Fruit fly (Drosophila melanogaster) whole organism, embryonic: Measurements from ENCODE around the gene CG18131.
A peak's percentile ranks its signal among the peaks of the same experiment; 100 is the strongest.

Source experiments
- B-H1 ChIP-seq: fragments of 200-800 bp; sonication (Bioruptor generic); IDR thresholded peaks from 3 replicates; pipeline ENCODE4 v1.3.6; 2022; ENCODE audit warnings: missing biosample characterization, missing genetic modification characterization
- Blimp-1 ChIP-seq: fragments of 200-800 bp; sonication (Bioruptor generic); optimal IDR thresholded peaks from 3 replicates; lab custom pipeline; 2018; ENCODE audit warnings: missing biosample characterization, missing genetic modification characterization, mild to moderate bottlenecking, moderate library complexity, missing genetic modification reagents
- C15 ChIP-seq: fragments of 200-800 bp; sonication (Bioruptor generic); IDR thresholded peaks from 3 replicates; pipeline ENCODE4 v1.3.6; 2022; ENCODE audit warnings: missing biosample characterization, missing genetic modification characterization
- CG10209 ChIP-seq: fragments of 200-800 bp; sonication (Bioruptor generic); optimal IDR thresholded peaks from 3 replicates; lab custom pipeline; 2017; ENCODE audit warnings: missing biosample characterization, mild to moderate bottlenecking, missing genetic modification characterization, missing genetic modification reagents
- CG11398 ChIP-seq: fragments of 200-800 bp; sonication (Bioruptor generic); optimal IDR thresholded peaks from 2 replicates; lab custom pipeline; 2016; ENCODE audit warnings: missing biosample characterization, missing genetic modification characterization
- CG13775 ChIP-seq: fragments of 200-800 bp; sonication (Bioruptor generic); optimal IDR thresholded peaks from 3 replicates; lab custom pipeline; 2017; ENCODE audit warnings: missing biosample characterization, mild to moderate bottlenecking, missing genetic modification characterization
- CG13894 ChIP-seq: fragments of 200-800 bp; sonication (Bioruptor generic); optimal IDR thresholded peaks from 3 replicates; lab custom pipeline; 2018; ENCODE audit warnings: missing biosample characterization, mild to moderate bottlenecking, missing genetic modification characterization, moderate library complexity
- CG14014 ChIP-seq: fragments of 200-800 bp; sonication (Bioruptor generic); IDR thresholded peaks from 2 replicates; pipeline ENCODE4 v1.3.6; 2022; ENCODE audit warnings: missing biosample characterization, missing genetic modification characterization
- CG14050 ChIP-seq: fragments of 200-800 bp; sonication (Bioruptor generic); IDR thresholded peaks from 3 replicates; pipeline ENCODE4 v1.3.6; 2022; ENCODE audit warnings: missing biosample characterization, missing genetic modification characterization
- CG15601 ChIP-seq: fragments of 200-800 bp; sonication (Bioruptor generic); optimal IDR thresholded peaks from 3 replicates; lab custom pipeline; 2019; ENCODE audit warnings: missing biosample characterization, mild to moderate bottlenecking, missing genetic modification characterization, moderate library complexity
- CG17612 ChIP-seq: fragments of 200-800 bp; sonication (Bioruptor generic); IDR thresholded peaks from 2 replicates; pipeline ENCODE4 v1.3.6; 2022; ENCODE audit warnings: missing biosample characterization, missing genetic modification characterization
- CG18764 ChIP-seq: fragments of 200-800 bp; sonication (Bioruptor generic); optimal IDR thresholded peaks from 3 replicates; lab custom pipeline; 2016; ENCODE audit warnings: missing biosample characterization, missing genetic modification characterization
- CG2199 ChIP-seq: fragments of 200-800 bp; sonication (Bioruptor generic); IDR thresholded peaks from 3 replicates; pipeline ENCODE4 v1.3.6; 2022; ENCODE audit warnings: missing biosample characterization, missing genetic modification characterization
- CG31365 ChIP-seq: fragments of 200-800 bp; sonication (Bioruptor generic); optimal IDR thresholded peaks from 2 replicates; lab custom pipeline; 2018; ENCODE audit warnings: missing biosample characterization, mild to moderate bottlenecking, missing genetic modification characterization
- CG32532 ChIP-seq: fragments of 200-800 bp; sonication (Bioruptor generic); IDR thresholded peaks from 2 replicates; pipeline ENCODE4 v1.3.6; 2022; ENCODE audit warnings: missing biosample characterization, missing genetic modification characterization
- CG32767 ChIP-seq: fragments of 200-800 bp; sonication (Bioruptor generic); IDR thresholded peaks from 2 replicates; pipeline ENCODE4 v1.3.6; 2022; ENCODE audit warnings: missing biosample characterization, missing genetic modification characterization
- CG42726 ChIP-seq: fragments of 200-800 bp; sonication (Bioruptor generic); IDR thresholded peaks from 2 replicates; pipeline ENCODE4 v1.3.6; 2022; ENCODE audit warnings: missing biosample characterization, missing genetic modification characterization; ENCODE audit not compliant: partially characterized antibody
- CG4328 ChIP-seq: fragments of 200-800 bp; sonication (Bioruptor generic); optimal IDR thresholded peaks from 3 replicates; lab custom pipeline; 2017; ENCODE audit warnings: missing biosample characterization, missing genetic modification reagents, missing genetic modification characterization
- CG4820 ChIP-seq: fragments of 200-800 bp; sonication (Bioruptor generic); optimal IDR thresholded peaks from 3 replicates; lab custom pipeline; 2016; ENCODE audit warnings: missing biosample characterization, missing genetic modification characterization
- CG5953 ChIP-seq: fragments of 200-800 bp; sonication (Bioruptor generic); IDR thresholded peaks from 2 replicates; pipeline ENCODE4 v1.3.6; 2022; ENCODE audit warnings: missing biosample characterization, missing genetic modification characterization
- CG6654 ChIP-seq: fragments of 200-800 bp; sonication (Bioruptor generic); optimal IDR thresholded peaks from 2 replicates; lab custom pipeline; 2017; ENCODE audit warnings: missing biosample characterization, mild to moderate bottlenecking, missing genetic modification characterization
- CG8359 ChIP-seq: fragments of 200-800 bp; sonication (Bioruptor generic); optimal IDR thresholded peaks from 2 replicates; lab custom pipeline; 2017; ENCODE audit warnings: missing biosample characterization, mild to moderate bottlenecking, missing genetic modification characterization, borderline replicate concordance
- Fer3 ChIP-seq: fragments of 200-800 bp; sonication (Bioruptor generic); optimal IDR thresholded peaks from 2 replicates; lab custom pipeline; 2018; ENCODE audit warnings: missing biosample characterization, mild to moderate bottlenecking, missing genetic modification characterization, moderate library complexity
- Hr39 ChIP-seq: fragments of >200 bp; optimal IDR thresholded peaks from 2 replicates; lab custom pipeline; 2017
- Hsf ChIP-seq: fragments of 200-800 bp; sonication (Bioruptor generic); optimal IDR thresholded peaks from 3 replicates; lab custom pipeline; 2016; ENCODE audit warnings: missing biosample characterization, missing genetic modification characterization
- Kr ChIP-seq: fragments of 200-800 bp; sonication (Bioruptor generic); optimal IDR thresholded peaks from 2 replicates; lab custom pipeline; 2017; ENCODE audit warnings: missing biosample characterization, mild to moderate bottlenecking, missing genetic modification characterization
- MESR4 ChIP-seq: fragments of 200-800 bp; sonication (Bioruptor generic); optimal IDR thresholded peaks from 2 replicates; lab custom pipeline; 2018; ENCODE audit warnings: missing biosample characterization, mild to moderate bottlenecking, missing genetic modification characterization, moderate library complexity
- Med ChIP-seq: fragments of 200-800 bp; sonication (Bioruptor generic); peaks from one replicate; lab custom pipeline; 2016; ENCODE audit warnings: missing biosample characterization, missing genetic modification characterization, mild to moderate bottlenecking, inconsistent platforms, moderate library complexity
- NC2α ChIP-seq: fragments of 200-800 bp; sonication (Bioruptor generic); optimal IDR thresholded peaks from 2 replicates; lab custom pipeline; 2016; ENCODE audit warnings: missing biosample characterization, missing genetic modification characterization
- NfI ChIP-seq: fragments of 200-800 bp; sonication (Bioruptor generic); optimal IDR thresholded peaks from 3 replicates; lab custom pipeline; 2018; ENCODE audit warnings: missing biosample characterization, mild to moderate bottlenecking, missing genetic modification characterization, moderate library complexity
- Rfx ChIP-seq: fragments of 200-800 bp; sonication (Bioruptor generic); IDR thresholded peaks from 2 replicates; pipeline ENCODE4 v1.3.6; 2022; ENCODE audit warnings: missing biosample characterization, missing genetic modification characterization
- TFAM ChIP-seq: fragments of 200-800 bp; sonication (Bioruptor generic); optimal IDR thresholded peaks from 2 replicates; lab custom pipeline; 2017; ENCODE audit warnings: missing biosample characterization, missing genetic modification characterization, inconsistent platforms
- YL-1 ChIP-seq: fragments of 200-800 bp; sonication (Bioruptor generic); optimal IDR thresholded peaks from 3 replicates; lab custom pipeline; 2017; ENCODE audit warnings: missing biosample characterization, mild to moderate bottlenecking, missing genetic modification characterization
- abd-A ChIP-seq: fragments of 200-800 bp; sonication (Bioruptor generic); optimal IDR thresholded peaks from 3 replicates; lab custom pipeline; 2019; ENCODE audit warnings: missing biosample characterization, mild to moderate bottlenecking, missing genetic modification characterization, moderate library complexity
- cg ChIP-seq: fragments of 200-800 bp; sonication (Bioruptor generic); optimal IDR thresholded peaks from 3 replicates; lab custom pipeline; 2019; ENCODE audit warnings: missing biosample characterization, mild to moderate bottlenecking, missing genetic modification characterization, moderate library complexity
- chif ChIP-seq, 2 experiments: fragments of 200-800 bp; sonication (Bioruptor generic); optimal IDR thresholded peaks; 3 replicates each; lab custom pipeline; 2016; ENCODE audit warnings: missing biosample characterization in 2 of 2, missing genetic modification characterization in 2 of 2
- chm ChIP-seq: fragments of 200-800 bp; sonication (Bioruptor generic); IDR thresholded peaks from 2 replicates; pipeline ENCODE4 v1.3.6; 2022; ENCODE audit warnings: missing biosample characterization, missing genetic modification characterization
- ci ChIP-seq: fragments of 200-800 bp; sonication (Bioruptor generic); IDR thresholded peaks from 3 replicates; pipeline ENCODE4 v1.3.6; 2022; ENCODE audit warnings: missing biosample characterization, missing genetic modification characterization
- dpn ChIP-seq, 2 experiments: fragments of 200-800 bp; sonication (Bioruptor generic); optimal IDR thresholded peaks; 3 replicates each; lab custom pipeline; 2016; ENCODE audit warnings: missing biosample characterization in 2 of 2, missing genetic modification characterization in 2 of 2
- fu2 ChIP-seq: fragments of 200-800 bp; sonication (Bioruptor generic); optimal IDR thresholded peaks from 2 replicates; lab custom pipeline; 2016; ENCODE audit warnings: missing biosample characterization, missing genetic modification characterization
- grn ChIP-seq: fragments of 200-800 bp; sonication (Bioruptor generic); optimal IDR thresholded peaks from 3 replicates; lab custom pipeline; 2017; ENCODE audit warnings: missing biosample characterization, missing genetic modification characterization
- gsb ChIP-seq: fragments of 200-800 bp; sonication (Bioruptor generic); IDR thresholded peaks from 2 replicates; pipeline ENCODE4 v1.3.6; 2022; ENCODE audit warnings: missing biosample characterization, missing genetic modification characterization
- kni ChIP-seq: fragments of 200-800 bp; sonication (Bioruptor generic); optimal IDR thresholded peaks from 3 replicates; lab custom pipeline; 2017; ENCODE audit warnings: mild to moderate bottlenecking, missing biosample characterization, missing genetic modification reagents, missing genetic modification characterization
- lilli ChIP-seq: fragments of 200-800 bp; sonication (Bioruptor generic); optimal IDR thresholded peaks from 3 replicates; lab custom pipeline; 2016; ENCODE audit warnings: missing biosample characterization, missing genetic modification characterization
- oc ChIP-seq: fragments of 200-800 bp; sonication (Bioruptor generic); optimal IDR thresholded peaks from 2 replicates; lab custom pipeline; 2018; ENCODE audit warnings: missing biosample characterization, mild to moderate bottlenecking, missing genetic modification characterization, moderate library complexity
- org-1 ChIP-seq: fragments of 200-800 bp; sonication (Bioruptor generic); optimal IDR thresholded peaks from 2 replicates; lab custom pipeline; 2017; ENCODE audit warnings: missing biosample characterization, missing genetic modification characterization
- pita ChIP-seq: fragments of 200-800 bp; sonication (Bioruptor generic); optimal IDR thresholded peaks from 2 replicates; lab custom pipeline; 2017; ENCODE audit warnings: missing biosample characterization, mild to moderate bottlenecking, missing genetic modification characterization
- pros ChIP-seq: fragments of 200-800 bp; sonication (Bioruptor generic); optimal IDR thresholded peaks from 3 replicates; lab custom pipeline; 2019; ENCODE audit warnings: missing biosample characterization, mild to moderate bottlenecking, missing genetic modification characterization, moderate library complexity
- so ChIP-seq: fragments of 200-800 bp; sonication (Bioruptor generic); IDR thresholded peaks from 3 replicates; pipeline ENCODE4 v1.3.6; 2022; ENCODE audit warnings: missing biosample characterization, missing genetic modification characterization
- sob ChIP-seq: fragments of 200-800 bp; sonication (Bioruptor generic); IDR thresholded peaks from 2 replicates; pipeline ENCODE4 v1.3.6; 2022; ENCODE audit warnings: missing biosample characterization, missing genetic modification characterization
- sqz ChIP-seq: fragments of 200-800 bp; sonication (Bioruptor generic); optimal IDR thresholded peaks from 3 replicates; lab custom pipeline; 2018; ENCODE audit warnings: missing biosample characterization, mild to moderate bottlenecking, missing genetic modification characterization
- zfh2 ChIP-seq: fragments of 200-800 bp; sonication (Bioruptor generic); optimal IDR thresholded peaks from 2 replicates; lab custom pipeline; 2016; ENCODE audit warnings: missing biosample characterization, missing genetic modification characterization

CG18131 gene

dm6 chr2L:1463362-1463908, 37.0 kb downstream of the CG18131 start (continued):
- no peak for TF ChIP-seq YL-1 (GFP tag; lab: Kevin White, UChicago)
- TF ChIP-seq org-1 = no peak
- no peak for TF ChIP-seq Rfx (GFP tag; lab: Robert Waterston, UW)
- TF ChIP-seq Fer3 (tag; lab: Kevin White, UChicago) = no peak
- TF ChIP-seq C15 (GFP tag; lab: Robert Waterston, UW) = no peak
- no peak for TF ChIP-seq CG13894 (tag; lab: Kevin White, UChicago)
- no peak for TF ChIP-seq NC2α (GFP tag; lab: Kevin White, UChicago)
- TF ChIP-seq so (GFP tag; lab: Robert Waterston, UW) = 0 out of 3 replicates have a peak, but pooled peaks have one; percentile 11
- TF ChIP-seq CG17612 (GFP tag; lab: Robert Waterston, UW) = no peak
- TF ChIP-seq CG15601 (tag; lab: Kevin White, UChicago) = no peak
- TF ChIP-seq Hsf (GFP tag; lab: Kevin White, UChicago) = no peak
- TF ChIP-seq Kr (GFP tag; lab: Kevin White, UChicago) = peak; percentile 9
- no peak for TF ChIP-seq lilli (GFP tag; lab: Kevin White, UChicago)
- no peak for TF ChIP-seq CG32532 (GFP tag; lab: Robert Waterston, UW)
- TF ChIP-seq CG11398 (GFP tag; lab: Kevin White, UChicago) = no peak
- TF ChIP-seq MESR4 = no peak
- no peak for TF ChIP-seq sqz (GFP tag; lab: Kevin White, UChicago)
- no peak for TF ChIP-seq CG13775 (GFP tag; lab: Kevin White, UChicago)
- no peak for TF ChIP-seq CG4328
- peak; percentile 32 for TF ChIP-seq pros
- no peak for TF ChIP-seq CG10209
- peak; percentile 62 for TF ChIP-seq abd-A (tag; lab: Kevin White, UChicago)
- TF ChIP-seq CG6654 = no peak
- TF ChIP-seq chm (GFP tag; lab: Robert Waterston, UW) = no peak
- no peak for TF ChIP-seq gsb
- TF ChIP-seq CG2199 (GFP tag; lab: Robert Waterston, UW) = peak; percentile 73; the same call in 1 of the 3 replicates
- no peak for TF ChIP-seq CG42726
- peak; percentile 88 for TF ChIP-seq kni
- no peak for TF ChIP-seq Med (GFP tag; lab: Kevin White, UChicago)
- no peak for TF ChIP-seq Hr39 (lab: Kevin White, UChicago)
- TF ChIP-seq CG32767 (GFP tag; lab: Robert Waterston, UW) = no peak
- TF ChIP-seq chif (GFP tag; optimal IDR thresholded peaks at IDR 0.05; lab: Kevin White, UChicago) = no peak
- TF ChIP-seq oc (tag; lab: Kevin White, UChicago) = peak; percentile 19
- no peak for TF ChIP-seq dpn (GFP tag; optimal IDR thresholded peaks at IDR 0.05; lab: Kevin White, UChicago)
- no peak for TF ChIP-seq CG5953 (GFP tag; lab: Robert Waterston, UW)
- TF ChIP-seq ci (GFP tag; lab: Robert Waterston, UW) = 0 out of 3 replicates have a peak, but pooled peaks have one; percentile 36
- TF ChIP-seq sob = no peak
- peak; percentile 7 for TF ChIP-seq cg (GFP tag; lab: Kevin White, UChicago)
- TF ChIP-seq grn (GFP tag; lab: Kevin White, UChicago) = peak; percentile 98
- no peak for TF ChIP-seq TFAM (GFP tag; lab: Kevin White, UChicago)
- no peak for TF ChIP-seq CG14050
- TF ChIP-seq NfI (GFP tag; lab: Kevin White, UChicago) = no peak
- TF ChIP-seq CG4820 (GFP tag; lab: Kevin White, UChicago) = no peak
- TF ChIP-seq CG8359 (GFP tag; lab: Kevin White, UChicago) = no peak
- TF ChIP-seq Blimp-1 (GFP tag; lab: Kevin White, UChicago) = no peak
- no peak for TF ChIP-seq CG31365
- TF ChIP-seq CG14014 (GFP tag; lab: Robert Waterston, UW) = no peak
- no peak for TF ChIP-seq pita (GFP tag; lab: Kevin White, UChicago)
- TF ChIP-seq zfh2 (GFP tag; lab: Kevin White, UChicago) = no peak
- TF ChIP-seq CG18764 (GFP tag; lab: Kevin White, UChicago) = no peak
- no peak for TF ChIP-seq fu2 (GFP tag; lab: Kevin White, UChicago)
- TF ChIP-seq B-H1 (GFP tag; lab: Robert Waterston, UW) = no peak
